Worm (Caenorhabditis elegans): ENCODE results near the gene F52E1.5.

F52E1.5 gene

DNA sequence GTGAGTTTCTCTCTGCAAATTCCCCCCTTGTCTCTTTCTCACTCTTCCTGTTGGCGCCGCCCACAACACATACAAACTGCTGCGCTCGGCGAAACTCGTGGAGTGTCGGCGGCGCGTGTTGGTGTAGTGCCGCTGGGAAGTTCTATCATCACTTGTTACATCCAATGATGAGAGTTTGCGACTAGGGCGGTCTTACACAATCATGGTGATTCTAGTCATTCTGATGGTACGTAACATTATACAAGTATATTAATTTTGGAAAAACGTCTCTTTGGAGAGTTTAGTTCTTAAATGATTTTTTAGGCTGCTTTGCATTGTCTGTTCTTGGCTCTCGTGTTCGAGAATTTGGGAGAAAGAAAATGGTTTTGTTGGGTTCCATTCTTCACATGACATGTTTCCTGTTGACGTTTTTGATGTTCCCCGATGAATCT is 30.3 kb upstream of the F52E1.5 start:
- TF ChIP-seq pha-4 (tag; optimal IDR thresholded peaks at IDR 0.05) = peak; percentile 40
- peak; percentile 9 for TF ChIP-seq hlh-1 (tag; optimal IDR thresholded peaks at IDR 0.05)
- TF ChIP-seq drap-1 (GFP tag; optimal IDR thresholded peaks at IDR 0.05) = peak; percentile 19
- peak; percentile 35 for TF ChIP-seq unc-62 (GFP tag; optimal IDR thresholded peaks at IDR 0.05)
- no peak for TF ChIP-seq nhr-76 (tag; optimal IDR thresholded peaks at IDR 0.05)
- peak; percentile 29 for TF ChIP-seq mep-1 (tag; optimal IDR thresholded peaks at IDR 0.05)
- no peak for TF ChIP-seq ztf-11 (tag; optimal IDR thresholded peaks at IDR 0.05)
- peak; percentile 26 for TF ChIP-seq sptf-1 (tag; optimal IDR thresholded peaks at IDR 0.05)
- TF ChIP-seq M03D4.4 (tag; optimal IDR thresholded peaks at IDR 0.05) = peak; percentile 22
- no peak for TF ChIP-seq cnd-1 (tag; optimal IDR thresholded peaks at IDR 0.05)
- no peak for TF ChIP-seq flh-1 (GFP tag; optimal IDR thresholded peaks at IDR 0.05)
- peak; percentile 19 for TF ChIP-seq ces-1 (GFP tag; optimal IDR thresholded peaks at IDR 0.05)
- TF ChIP-seq elt-3 (tag; optimal IDR thresholded peaks at IDR 0.05) = no peak
- peak; percentile 23 for TF ChIP-seq unc-120 (tag; optimal IDR thresholded peaks at IDR 0.05; ENCODE audit: poor library complexity, severe bottlenecking)

ce11 chrV:8349950-8350349 is 29.4 kb upstream of the F52E1.5 start:
- no peak for TF ChIP-seq unc-62 (GFP tag; optimal IDR thresholded peaks at IDR 0.05)
- no peak for TF ChIP-seq bed-3 (GFP tag; optimal IDR thresholded peaks at IDR 0.05)
- TF ChIP-seq nhr-28 (tag; optimal IDR thresholded peaks at IDR 0.05) = no peak
- no peak for TF ChIP-seq lsy-2 (tag; optimal IDR thresholded peaks at IDR 0.05)
- TF ChIP-seq ztf-11 (tag; optimal IDR thresholded peaks at IDR 0.05) = no peak
- TF ChIP-seq sptf-1 (tag; optimal IDR thresholded peaks at IDR 0.05) = no peak
- TF ChIP-seq zip-8 (tag; optimal IDR thresholded peaks at IDR 0.05) = no peak
- no peak for TF ChIP-seq ceh-83 (GFP tag; optimal IDR thresholded peaks at IDR 0.05)
- TF ChIP-seq flh-1 (GFP tag; optimal IDR thresholded peaks at IDR 0.05) = no peak
- TF ChIP-seq elt-3 (tag; optimal IDR thresholded peaks at IDR 0.05) = no peak
- TF ChIP-seq lin-13 (tag; optimal IDR thresholded peaks at IDR 0.05) = no peak
- TF ChIP-seq unc-120 (tag; optimal IDR thresholded peaks at IDR 0.05; ENCODE audit: poor library complexity, severe bottlenecking) = no peak
- TF ChIP-seq M03D4.4 (tag; optimal IDR thresholded peaks at IDR 0.05) = no peak
- TF ChIP-seq tbx-8 (GFP tag; optimal IDR thresholded peaks at IDR 0.05) = no peak
- TF ChIP-seq snpc-4 (tag; optimal IDR thresholded peaks at IDR 0.05) = no peak
- no peak for TF ChIP-seq ceh-39 (tag; optimal IDR thresholded peaks at IDR 0.05)

DNA sequence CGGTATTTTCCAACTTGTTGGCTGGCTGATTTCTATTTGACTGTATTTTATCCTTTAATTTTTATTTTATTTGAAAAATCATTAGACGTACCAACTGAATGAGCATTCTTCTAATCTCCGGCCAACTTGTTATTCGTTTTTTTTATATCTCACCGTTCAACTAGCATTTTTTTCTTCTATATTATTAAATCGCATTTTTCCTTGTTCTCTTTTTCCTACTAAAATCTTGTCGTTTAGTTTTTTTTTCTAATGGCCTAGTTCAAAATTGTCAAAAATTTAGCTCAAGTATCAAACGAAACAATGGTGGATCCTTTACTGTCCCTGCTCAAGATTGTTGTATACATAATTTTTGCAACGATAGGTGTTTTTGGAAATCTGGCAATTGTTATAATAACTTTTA is 27.9 kb upstream of the F52E1.5 start, which contains the start of gene srsx-22:
srsx-22 (plus strand) TSS at position 301 of the 400 bp plus-strand sequence.
- no peak for TF ChIP-seq nhr-237 (tag; optimal IDR thresholded peaks at IDR 0.05)
- TF ChIP-seq ceh-39 (tag; optimal IDR thresholded peaks at IDR 0.05) = no peak
- no peak for TF ChIP-seq unc-39 (tag; optimal IDR thresholded peaks at IDR 0.05)
- no peak for TF ChIP-seq unc-62 (GFP tag; optimal IDR thresholded peaks at IDR 0.05)
- TF ChIP-seq hlh-1 (tag; optimal IDR thresholded peaks at IDR 0.05) = no peak
- TF ChIP-seq lin-13 (tag; optimal IDR thresholded peaks at IDR 0.05) = no peak
- TF ChIP-seq nhr-2 (tag; optimal IDR thresholded peaks at IDR 0.05) = no peak
- no peak for TF ChIP-seq ces-1 (GFP tag; optimal IDR thresholded peaks at IDR 0.05)
- no peak for TF ChIP-seq sptf-1 (tag; optimal IDR thresholded peaks at IDR 0.05)
- TF ChIP-seq elt-3 (tag; optimal IDR thresholded peaks at IDR 0.05) = no peak
- no peak for TF ChIP-seq ztf-11 (tag; optimal IDR thresholded peaks at IDR 0.05)
- TF ChIP-seq elt-1 (tag; optimal IDR thresholded peaks at IDR 0.05; ENCODE audit: borderline replicate concordance, insufficient read depth) = no peak
- TF ChIP-seq mls-2 (tag; optimal IDR thresholded peaks at IDR 0.05) = no peak
- TF ChIP-seq zip-8 (tag; optimal IDR thresholded peaks at IDR 0.05) = no peak

ce11 chrV:8355435-8356212 is 23.7 kb upstream of the F52E1.5 start, which contains the start of gene mom-2:
mom-2 (plus strand) TSS chrV:8355988.
- TF ChIP-seq tbx-8 (GFP tag; optimal IDR thresholded peaks at IDR 0.05) (no peak), hlh-1 (tag; optimal IDR thresholded peaks at IDR 0.05) (no peak), mep-1 (tag; optimal IDR thresholded peaks at IDR 0.05) (no peak), zip-8 (tag; optimal IDR thresholded peaks at IDR 0.05) (no peak), snpc-4 (tag; optimal IDR thresholded peaks at IDR 0.05) (no peak), bed-3 (GFP tag; optimal IDR thresholded peaks at IDR 0.05) (no peak), lin-13 (tag; optimal IDR thresholded peaks at IDR 0.05) (no peak)

DNA sequence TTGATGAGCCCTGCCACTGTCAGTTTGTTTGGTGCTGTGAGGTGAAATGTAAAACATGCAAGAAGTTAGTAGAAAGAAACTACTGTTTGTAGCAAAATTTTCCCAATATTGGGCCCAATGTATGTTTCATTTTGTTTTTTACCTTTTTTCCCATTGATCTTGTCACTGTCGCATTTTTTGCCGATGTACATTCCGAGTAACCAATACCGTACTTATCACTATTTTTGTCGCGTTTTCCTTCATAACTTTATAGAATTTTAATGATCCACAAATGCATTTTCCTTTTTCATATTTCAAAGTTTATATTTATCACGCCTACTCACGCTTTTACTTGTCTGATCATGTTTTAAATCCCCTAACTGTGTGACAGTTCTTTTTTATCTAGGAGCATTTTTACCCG is 21.6 kb upstream of the F52E1.5 start:
- TF ChIP-seq bed-3 (GFP tag; optimal IDR thresholded peaks at IDR 0.05) (no peak), ces-1 (GFP tag; optimal IDR thresholded peaks at IDR 0.05) (no peak), mep-1 (tag; optimal IDR thresholded peaks at IDR 0.05) (no peak), lsy-2 (tag; optimal IDR thresholded peaks at IDR 0.05) (no peak), blmp-1 (tag; optimal IDR thresholded peaks at IDR 0.05) (no peak), sem-2 (GFP tag; optimal IDR thresholded peaks at IDR 0.05) (no peak), hlh-1 (tag; optimal IDR thresholded peaks at IDR 0.05) (no peak), cnd-1 (tag; optimal IDR thresholded peaks at IDR 0.05) (no peak), tbx-8 (GFP tag; optimal IDR thresholded peaks at IDR 0.05) (no peak), ham-2 (GFP tag; optimal IDR thresholded peaks at IDR 0.05) (no peak), sptf-1 (tag; optimal IDR thresholded peaks at IDR 0.05) (no peak), nhr-76 (tag; optimal IDR thresholded peaks at IDR 0.05) (no peak)

Measured in whole organism, mixed stage, embryonic.